Worm (Caenorhabditis elegans) whole organism, L3 larva: ENCODE results near the gene T23F11.6.

Experiments used
- R02D3.7 ChIP-seq: fragments of 150-350 bp; optimal IDR thresholded peaks from 2 replicates; lab custom pipeline; 2014; ENCODE audit warnings: missing biosample characterization, missing genetic modification characterization
- ZK546.5 ChIP-seq: sonication (generic microtip); optimal IDR thresholded peaks from 2 replicates; lab custom pipeline; 2017; ENCODE audit warnings: missing biosample characterization, missing genetic modification characterization
- aly-2 ChIP-seq: fragments of 150-350 bp; optimal IDR thresholded peaks from 2 replicates; lab custom pipeline; 2014; ENCODE audit warnings: missing biosample characterization, missing genetic modification characterization
- ama-1 ChIP-seq: fragments of 150-350 bp; optimal IDR thresholded peaks from 2 replicates; lab custom pipeline; 2018
- ceh-16 ChIP-seq: sonication (generic microtip); optimal IDR thresholded peaks from 2 replicates; lab custom pipeline; 2017; ENCODE audit warnings: missing biosample characterization, missing genetic modification characterization
- ceh-28 ChIP-seq: fragments of 150-350 bp; optimal IDR thresholded peaks from 2 replicates; lab custom pipeline; 2014; ENCODE audit warnings: missing biosample characterization, missing genetic modification reagents, missing genetic modification characterization
- ceh-9 ChIP-seq: sonication (generic microtip); optimal IDR thresholded peaks from 2 replicates; lab custom pipeline; 2018; ENCODE audit warnings: missing biosample characterization, missing genetic modification characterization
- elt-1 ChIP-seq: fragments of 150-350 bp; optimal IDR thresholded peaks from 2 replicates; lab custom pipeline; 2014; ENCODE audit warnings: missing biosample characterization, missing genetic modification characterization
- eor-1 ChIP-seq, 2 experiments: fragments of 150-350 bp; optimal IDR thresholded peaks; 2 replicates each; lab custom pipeline; 2014 to 2018; ENCODE audit warnings: missing biosample characterization in 2 of 2, missing genetic modification characterization in 2 of 2
- fkh-10 ChIP-seq: sonication (generic microtip); optimal IDR thresholded peaks from 2 replicates; lab custom pipeline; 2017; ENCODE audit warnings: missing biosample characterization, missing genetic modification reagents, missing genetic modification characterization
- fkh-2 ChIP-seq: fragments of 150-350 bp; optimal IDR thresholded peaks from 2 replicates; lab custom pipeline; 2014; ENCODE audit warnings: missing biosample characterization, missing genetic modification reagents, missing genetic modification characterization
- fos-1 ChIP-seq: fragments of 150-350 bp; optimal IDR thresholded peaks from 2 replicates; lab custom pipeline; 2014; ENCODE audit warnings: missing biosample characterization, missing genetic modification characterization
- hmg-11 ChIP-seq: sonication (generic microtip); optimal IDR thresholded peaks from 2 replicates; lab custom pipeline; 2016; ENCODE audit warnings: missing genetic modification characterization, missing compliant biosample characterization
- jun-1 ChIP-seq: fragments of 150-350 bp; optimal IDR thresholded peaks from 2 replicates; lab custom pipeline; 2014; ENCODE audit warnings: missing biosample characterization, missing genetic modification reagents, missing genetic modification characterization
- lin-15B ChIP-seq: fragments of 150-350 bp; optimal IDR thresholded peaks from 2 replicates; lab custom pipeline; 2014; ENCODE audit warnings: missing biosample characterization, missing genetic modification characterization
- lin-39 ChIP-seq: fragments of 150-350 bp; optimal IDR thresholded peaks from 2 replicates; lab custom pipeline; 2018; ENCODE audit warnings: missing biosample characterization, missing genetic modification reagents, missing genetic modification characterization
- lsy-12 ChIP-seq: sonication (generic microtip); optimal IDR thresholded peaks from 2 replicates; lab custom pipeline; 2016; ENCODE audit warnings: mild to moderate bottlenecking, missing genetic modification characterization, missing compliant biosample characterization
- mdl-1 ChIP-seq: fragments of 150-350 bp; optimal IDR thresholded peaks from 2 replicates; lab custom pipeline; 2014; ENCODE audit warnings: missing biosample characterization, missing genetic modification characterization
- nfya-1 ChIP-seq: sonication (generic microtip); optimal IDR thresholded peaks from 2 replicates; lab custom pipeline; 2017; ENCODE audit warnings: missing genetic modification characterization, mild to moderate bottlenecking, missing compliant biosample characterization, antibody characterized with exemption, moderate library complexity; ENCODE audit not compliant: insufficient read depth
- nhr-11 ChIP-seq: fragments of 150-350 bp; optimal IDR thresholded peaks from 2 replicates; lab custom pipeline; 2014; ENCODE audit warnings: missing biosample characterization, missing genetic modification characterization
- nhr-12 ChIP-seq: fragments of 150-350 bp; optimal IDR thresholded peaks from 2 replicates; lab custom pipeline; 2014; ENCODE audit warnings: missing biosample characterization, missing genetic modification characterization
- nhr-25 ChIP-seq: sonication (generic microtip); optimal IDR thresholded peaks from 2 replicates; lab custom pipeline; 2017; ENCODE audit warnings: missing biosample characterization, missing genetic modification characterization
- nhr-28 ChIP-seq: fragments of 150-350 bp; optimal IDR thresholded peaks from 2 replicates; lab custom pipeline; 2014; ENCODE audit warnings: missing biosample characterization, missing genetic modification characterization
- nhr-43 ChIP-seq: sonication (generic microtip); optimal IDR thresholded peaks from 2 replicates; lab custom pipeline; 2016; ENCODE audit warnings: mild to moderate bottlenecking, missing genetic modification characterization, missing compliant biosample characterization; ENCODE audit not compliant: poor library complexity, severe bottlenecking
- nhr-77 ChIP-seq: fragments of 150-350 bp; optimal IDR thresholded peaks from 2 replicates; lab custom pipeline; 2014; ENCODE audit warnings: missing biosample characterization, missing genetic modification characterization
- pqm-1 ChIP-seq: fragments of 150-350 bp; optimal IDR thresholded peaks from 2 replicates; lab custom pipeline; 2017; ENCODE audit warnings: missing biosample characterization, missing genetic modification characterization, inconsistent platforms
- sea-2 ChIP-seq: fragments of 150-350 bp; sonication (generic microtip); optimal IDR thresholded peaks from 4 replicates; lab custom pipeline; 2014; ENCODE audit warnings: missing biosample characterization, missing genetic modification reagents, missing genetic modification characterization
- skn-1 ChIP-seq: fragments of 150-350 bp; optimal IDR thresholded peaks from 2 replicates; lab custom pipeline; 2014; ENCODE audit warnings: missing biosample characterization, missing genetic modification characterization
- snpc-4 ChIP-seq: fragments of 150-350 bp; optimal IDR thresholded peaks from 2 replicates; lab custom pipeline; 2014; ENCODE audit warnings: missing biosample characterization, missing genetic modification characterization
- tbx-2 ChIP-seq: sonication (generic microtip); optimal IDR thresholded peaks from 2 replicates; lab custom pipeline; 2016; ENCODE audit warnings: mild to moderate bottlenecking, missing genetic modification characterization, missing compliant biosample characterization
- unc-39 ChIP-seq: sonication (generic microtip); optimal IDR thresholded peaks from 4 replicates; lab custom pipeline; 2017; ENCODE audit warnings: missing biosample characterization, missing genetic modification characterization
- zag-1 ChIP-seq: fragments of 150-350 bp; optimal IDR thresholded peaks from 2 replicates; lab custom pipeline; 2014; ENCODE audit warnings: missing biosample characterization, missing genetic modification characterization
- ztf-11 ChIP-seq: fragments of 150-350 bp; optimal IDR thresholded peaks from 2 replicates; lab custom pipeline; 2014; ENCODE audit warnings: missing biosample characterization, missing genetic modification characterization

The T23F11.6 gene

ce11 chrIII:4658384-4658844 lies 10.7 kb upstream of the T23F11.6 start, which contains the start of gene cdka-1:
cdka-1 (plus strand) TSS chrIII:4658794.
- peak; percentile 36 for TF ChIP-seq lin-39
- no peak for TF ChIP-seq ceh-16
- TF ChIP-seq nfya-1 = peak; percentile 38

- no peak for TF ChIP-seq ceh-9
- no peak for TF ChIP-seq hmg-11 (tag; lab: Kevin White, UChicago)
- no peak for TF ChIP-seq nfya-1
- TF ChIP-seq R02D3.7 (tag; lab: Kevin White, UChicago) = no peak
- TF ChIP-seq nhr-12 (tag; lab: Kevin White, UChicago) = no peak
Measured at ce11 chrIII:4657386-4657785, 9.7 kb upstream of the T23F11.6 start.

- TF ChIP-seq snpc-4 (tag; lab: Kevin White, UChicago) (peak; percentile 49), mdl-1 (tag; lab: Kevin White, UChicago) (peak; percentile 48), nhr-28 (tag; lab: Kevin White, UChicago) (no peak), ama-1 (no peak), fkh-10 (peak; percentile 67), ceh-28 (peak; percentile 42), lin-15B (tag; lab: Kevin White, UChicago) (peak; percentile 31), tbx-2 (tag; lab: Kevin White, UChicago) (peak; percentile 8), nfya-1 (peak; percentile 81), lin-39 (peak; percentile 85), hmg-11 (tag; lab: Kevin White, UChicago) (peak; percentile 76), R02D3.7 (tag; lab: Kevin White, UChicago) (no peak), elt-1 (tag; lab: Kevin White, UChicago) (peak; percentile 9)
Measured at ce11 chrIII:4656415-4656814, 8.7 kb upstream of the T23F11.6 start.

ce11 chrIII:4655402-4655801 lies 7.7 kb upstream of the T23F11.6 start, which contains the start of gene T23F11.2:
T23F11.2 (minus strand) TSS chrIII:4655502.
- TF ChIP-seq pqm-1 (tag; lab: Kevin White, UChicago) = no peak
- TF ChIP-seq fkh-10 = no peak
- no peak for TF ChIP-seq R02D3.7 (tag; lab: Kevin White, UChicago)
- TF ChIP-seq unc-39 = no peak
- TF ChIP-seq eor-1 (tag; optimal IDR thresholded peaks at IDR 0.05; lab: Kevin White, UChicago) = no peak
- TF ChIP-seq nhr-11 (tag; lab: Kevin White, UChicago) = no peak
- TF ChIP-seq aly-2 (tag; lab: Kevin White, UChicago) = no peak
- TF ChIP-seq jun-1 (tag; lab: Kevin White, UChicago) = no peak
- TF ChIP-seq lsy-12 (tag; lab: Kevin White, UChicago) = no peak
- TF ChIP-seq ceh-28 = no peak
- no peak for TF ChIP-seq zag-1
- TF ChIP-seq fos-1 = no peak

- TF ChIP-seq lsy-12 (tag; lab: Kevin White, UChicago) = peak; percentile 27
- no peak for TF ChIP-seq sea-2
- no peak for TF ChIP-seq elt-1 (tag; lab: Kevin White, UChicago)
- no peak for TF ChIP-seq nhr-25 (tag; lab: Kevin White, UChicago)
- peak; percentile 19 for TF ChIP-seq ama-1
- TF ChIP-seq pqm-1 (tag; lab: Kevin White, UChicago) = no peak
- TF ChIP-seq nhr-28 (tag; lab: Kevin White, UChicago) = no peak
- TF ChIP-seq nhr-11 (tag; lab: Kevin White, UChicago) = no peak
- TF ChIP-seq nhr-12 (tag; lab: Kevin White, UChicago) = no peak
- peak; percentile 66 for TF ChIP-seq nhr-43 (tag; lab: Kevin White, UChicago)
- TF ChIP-seq ceh-9 = no peak
Measured at ce11 chrIII:4653912-4654311, 6.2 kb upstream of the T23F11.6 start.

ce11 chrIII:4653374-4653773 lies 5.7 kb upstream of the T23F11.6 start:
- TF ChIP-seq ztf-11 (tag; lab: Kevin White, UChicago) (no peak), fkh-2 (tag; lab: Kevin White, UChicago) (no peak), nhr-77 (tag; lab: Kevin White, UChicago) (no peak), ZK546.5 (tag; lab: Kevin White, UChicago) (no peak), hmg-11 (tag; lab: Kevin White, UChicago) (no peak), lin-15B (tag; lab: Kevin White, UChicago) (no peak), elt-1 (tag; lab: Kevin White, UChicago) (no peak), tbx-2 (tag; lab: Kevin White, UChicago) (no peak), nhr-25 (tag; lab: Kevin White, UChicago) (no peak), nhr-28 (tag; lab: Kevin White, UChicago) (no peak), pqm-1 (tag; lab: Kevin White, UChicago) (no peak), lin-39 (no peak), skn-1 (no peak)
